Worm (Caenorhabditis elegans) whole organism, midembryonic: ENCODE data around the gene F55G11.2.

ENCODE experiments used
- flt-1 ChIP-seq: fragments of 200-800 bp; sonication (Bioruptor generic); IDR thresholded peaks from 2 replicates; pipeline ENCODE4 v1.3.6; 2022; ENCODE audit warnings: missing genetic modification characterization, missing compliant biosample characterization
- klf-2 ChIP-seq: fragments of 200-800 bp; sonication (Bioruptor generic); conservative IDR thresholded peaks from 2 replicates; pipeline ENCODE4 v1.3.6; 2022; ENCODE audit warnings: missing genetic modification reagents, missing genetic modification characterization, missing compliant biosample characterization

DNA sequence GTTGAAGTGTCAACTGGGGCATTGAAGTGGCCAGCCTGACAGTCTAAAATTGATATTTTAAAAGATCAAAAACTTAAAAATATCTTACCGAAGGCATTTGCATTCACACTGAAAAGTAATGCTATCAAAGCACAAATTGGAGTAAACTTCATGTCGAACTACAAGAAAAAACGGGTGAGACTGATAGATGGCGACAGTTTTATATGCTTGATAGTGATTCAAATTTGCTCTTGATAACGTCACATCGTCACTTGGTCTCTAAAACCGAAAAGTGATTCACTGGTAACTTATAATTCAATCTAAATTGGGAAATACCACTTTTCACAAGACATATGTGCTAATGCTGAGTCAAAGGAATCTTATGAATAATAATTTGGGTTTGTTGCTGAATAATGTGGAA is 22.5 kb upstream of the F55G11.2 start, which contains the start of gene K10D11.5:
- TF ChIP-seq flt-1 (no peak), klf-2 (no peak)
